Worm (Caenorhabditis elegans) whole organism, L2 larva: ENCODE measurements around the gene T07E3.4.

ENCODE experiments used
- C34F6.9 ChIP-seq: fragments of 150-350 bp; optimal IDR thresholded peaks from 2 replicates; lab custom pipeline; 2014; ENCODE audit warnings: missing biosample characterization, missing genetic modification characterization
- egl-27 ChIP-seq: sonication (generic microtip); optimal IDR thresholded peaks from 3 replicates; lab custom pipeline; 2017; ENCODE audit warnings: missing biosample characterization, missing genetic modification reagents, missing genetic modification characterization
- mbf-1 ChIP-seq: sonication (generic microtip); optimal IDR thresholded peaks from 2 replicates; lab custom pipeline; 2017; ENCODE audit warnings: missing biosample characterization, missing genetic modification characterization
- nhr-77 ChIP-seq: fragments of 150-350 bp; optimal IDR thresholded peaks from 2 replicates; lab custom pipeline; 2014; ENCODE audit warnings: missing biosample characterization, missing genetic modification characterization
- unc-39 ChIP-seq: fragments of 150-350 bp; optimal IDR thresholded peaks from 2 replicates; lab custom pipeline; 2014; ENCODE audit warnings: missing biosample characterization, missing genetic modification characterization
- zag-1 ChIP-seq: fragments of 150-350 bp; optimal IDR thresholded peaks from 2 replicates; lab custom pipeline; 2014; ENCODE audit warnings: missing biosample characterization, missing genetic modification characterization

DNA sequence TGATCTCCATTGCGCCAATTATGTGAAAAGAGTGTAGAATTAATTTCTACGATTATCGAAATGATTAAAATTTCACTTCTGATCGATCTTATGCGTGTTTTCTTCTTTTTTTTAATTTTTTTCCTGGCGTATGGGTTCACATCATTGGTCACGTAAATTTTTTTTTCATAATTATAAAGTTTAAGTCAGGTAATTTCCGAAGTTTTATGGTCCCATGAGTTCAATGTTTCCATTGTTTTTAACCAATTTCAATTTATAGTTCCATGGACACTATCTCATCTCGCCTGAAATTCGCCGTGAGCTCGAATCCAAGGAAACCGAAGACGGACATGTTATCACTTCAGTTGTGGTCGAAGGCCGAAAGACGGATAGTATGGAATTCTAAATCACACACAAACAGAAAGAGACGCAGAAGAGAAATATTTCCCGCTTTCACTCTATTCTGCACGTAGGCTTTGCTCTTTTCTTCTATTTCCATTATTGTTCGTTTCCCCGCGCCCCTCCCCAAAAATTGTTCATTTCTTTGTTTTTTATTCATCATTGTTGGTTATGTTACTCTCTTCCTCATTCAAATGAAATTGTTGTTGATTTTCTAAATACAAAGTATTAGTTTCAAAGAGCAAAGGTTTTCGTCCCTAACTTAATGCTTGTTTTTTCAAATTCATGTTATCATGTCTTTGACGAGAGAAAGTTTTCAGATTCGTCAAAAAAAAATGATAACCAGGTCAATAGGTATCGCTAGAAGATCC is 37.6 kb downstream of the T07E3.4 start, which contains the start of the genes F57B9.8 and coq-2:
- TF ChIP-seq mbf-1 (tag; lab: Kevin White, UChicago) (no peak), nhr-77 (tag; lab: Kevin White, UChicago) (no peak), egl-27 (tag; lab: Kevin White, UChicago) (no peak), unc-39 (no peak), C34F6.9 (tag; lab: Kevin White, UChicago) (peak; percentile 2), zag-1 (tag; lab: Kevin White, UChicago) (no peak)
